Worm (Caenorhabditis elegans) whole organism, L4 larva: ENCODE results near the gene C47G2.3.

Experiments
- D1046.2 ChIP-seq: fragments of 200-800 bp; sonication (Bioruptor generic); IDR thresholded peaks from 2 replicates; pipeline ENCODE4 v1.3.6; 2022; ENCODE audit warnings: missing genetic modification characterization, missing compliant biosample characterization
- F10B5.3 ChIP-seq: sonication (generic microtip); optimal IDR thresholded peaks from 2 replicates; lab custom pipeline; 2016; ENCODE audit warnings: mild to moderate bottlenecking, missing genetic modification characterization, missing compliant biosample characterization
- F37D6.2 ChIP-seq: sonication (generic microtip); optimal IDR thresholded peaks from 2 replicates; lab custom pipeline; 2016; ENCODE audit warnings: mild to moderate bottlenecking, missing genetic modification characterization, missing compliant biosample characterization
- F44E2.7 ChIP-seq: fragments of 200-800 bp; sonication (Bioruptor generic); IDR thresholded peaks from 2 replicates; pipeline ENCODE4 v2.1.2; 2022; ENCODE audit warnings: missing genetic modification characterization, missing compliant biosample characterization
- T20F7.1 ChIP-seq: fragments of 200-800 bp; sonication (Bioruptor generic); optimal IDR thresholded peaks from 2 replicates; lab custom pipeline; 2018; ENCODE audit warnings: mild to moderate bottlenecking, missing genetic modification characterization, missing compliant biosample characterization
- Y105C5A.15 ChIP-seq: fragments of 200-800 bp; sonication (Bioruptor generic); IDR thresholded peaks from 2 replicates; pipeline ENCODE4 v1.3.6; 2022; ENCODE audit warnings: missing genetic modification characterization, missing compliant biosample characterization
- Y5F2A.4 ChIP-seq: fragments of 200-800 bp; sonication (Bioruptor generic); optimal IDR thresholded peaks from 2 replicates; lab custom pipeline; 2018; ENCODE audit warnings: mild to moderate bottlenecking, missing genetic modification characterization, missing compliant biosample characterization
- aha-1 ChIP-seq: fragments of 150-350 bp; peaks from one replicate; lab custom pipeline; 2014; ENCODE audit warnings: missing biosample characterization, missing genetic modification characterization
- ama-1 ChIP-seq: fragments of 150-350 bp; optimal IDR thresholded peaks from 2 replicates; lab custom pipeline; 2014; ENCODE audit warnings: inconsistent platforms, mixed read lengths
- arid-1 ChIP-seq: fragments of 200-800 bp; sonication (Bioruptor generic); conservative IDR thresholded peaks from 2 replicates; pipeline ENCODE4 v1.3.6; 2022; ENCODE audit warnings: missing genetic modification reagents, missing genetic modification characterization, missing compliant biosample characterization
- attf-4 ChIP-seq: sonication (generic microtip); optimal IDR thresholded peaks from 3 replicates; lab custom pipeline; 2017; ENCODE audit warnings: missing biosample characterization, missing genetic modification characterization
- ceh-20 ChIP-seq: fragments of 200-800 bp; sonication (Bioruptor generic); IDR thresholded peaks from 2 replicates; pipeline ENCODE4 v1.3.6; 2022; ENCODE audit warnings: missing genetic modification reagents, missing genetic modification characterization, missing compliant biosample characterization
- cey-2 ChIP-seq: sonication (generic microtip); optimal IDR thresholded peaks from 3 replicates; lab custom pipeline; 2017; ENCODE audit warnings: missing genetic modification characterization, mild to moderate bottlenecking, missing compliant biosample characterization, antibody characterized with exemption, borderline replicate concordance; ENCODE audit not compliant: insufficient read depth
- dmd-8 ChIP-seq: fragments of 200-800 bp; sonication (Bioruptor generic); IDR thresholded peaks from 2 replicates; pipeline ENCODE4 v1.3.6; 2022; ENCODE audit warnings: missing genetic modification characterization, missing compliant biosample characterization
- duxl-1 ChIP-seq: sonication (generic microtip); optimal IDR thresholded peaks from 2 replicates; lab custom pipeline; 2016; ENCODE audit warnings: mild to moderate bottlenecking, missing genetic modification characterization, moderate library complexity, missing compliant biosample characterization; ENCODE audit not compliant: poor library complexity
- dve-1 ChIP-seq: sonication (generic microtip); optimal IDR thresholded peaks from 2 replicates; lab custom pipeline; 2017; ENCODE audit warnings: antibody characterized with exemption, mild to moderate bottlenecking, missing genetic modification characterization, missing compliant biosample characterization; ENCODE audit not compliant: insufficient read depth
- fos-1 ChIP-seq: fragments of 150-350 bp; optimal IDR thresholded peaks from 2 replicates; lab custom pipeline; 2014; ENCODE audit warnings: missing biosample characterization, missing genetic modification characterization
- gei-8 ChIP-seq: fragments of 200-800 bp; sonication (Bioruptor generic); optimal IDR thresholded peaks from 2 replicates; lab custom pipeline; 2018; ENCODE audit warnings: mild to moderate bottlenecking, missing genetic modification characterization, missing compliant biosample characterization
- hif-1 ChIP-seq, 2 experiments: sonication (generic microtip); optimal IDR thresholded peaks; 2 replicates each; lab custom pipeline; 2016 to 2017; ENCODE audit warnings: missing compliant biosample characterization in 2 of 2, missing genetic modification characterization in 2 of 2, missing genetic modification reagents in 2 of 2, missing genotype in 2 of 2, mild to moderate bottlenecking in 1 of 2
- hlh-11 ChIP-seq: fragments of 200-800 bp; sonication (Bioruptor generic); optimal IDR thresholded peaks from 2 replicates; lab custom pipeline; 2018; ENCODE audit warnings: mild to moderate bottlenecking, missing genetic modification characterization, missing compliant biosample characterization
- hmg-1.1 ChIP-seq: fragments of 200-800 bp; sonication (Bioruptor generic); IDR thresholded peaks from 2 replicates; pipeline ENCODE4 v1.3.6; 2022; ENCODE audit warnings: missing genetic modification reagents, missing genetic modification characterization, missing compliant biosample characterization
- lim-7 ChIP-seq: fragments of 200-800 bp; sonication (Bioruptor generic); IDR thresholded peaks from 2 replicates; pipeline ENCODE4 v1.3.6; 2022; ENCODE audit warnings: missing genetic modification characterization, missing compliant biosample characterization
- lin-13 ChIP-seq: fragments of 150-350 bp; optimal IDR thresholded peaks from 2 replicates; lab custom pipeline; 2014; ENCODE audit warnings: missing biosample characterization, missing genetic modification reagents, missing genetic modification characterization
- lin-15B ChIP-seq: fragments of 150-350 bp; sonication (generic microtip); optimal IDR thresholded peaks from 3 replicates; lab custom pipeline; 2014; ENCODE audit warnings: missing biosample characterization, missing genetic modification characterization
- lin-38 ChIP-seq: fragments of 200-800 bp; sonication (Bioruptor generic); IDR thresholded peaks from 2 replicates; pipeline ENCODE4 v1.3.6; 2022; ENCODE audit warnings: missing genetic modification reagents, missing genetic modification characterization, missing compliant biosample characterization
- madf-9 ChIP-seq: fragments of 200-800 bp; sonication (Bioruptor generic); conservative IDR thresholded peaks from 2 replicates; pipeline ENCODE4 v1.3.6; 2022; ENCODE audit warnings: missing genetic modification reagents, missing genetic modification characterization, missing compliant biosample characterization
- mdt-29 ChIP-seq: fragments of 200-800 bp; sonication (Bioruptor generic); IDR thresholded peaks from 2 replicates; pipeline ENCODE4 v1.3.6; 2022; ENCODE audit warnings: missing genetic modification reagents, missing genetic modification characterization, missing compliant biosample characterization
- mep-1 ChIP-seq: fragments of 150-350 bp; sonication (generic microtip); optimal IDR thresholded peaks from 3 replicates; lab custom pipeline; 2014; ENCODE audit warnings: missing biosample characterization, missing genetic modification characterization
- mes-2 ChIP-seq: sonication (generic microtip); optimal IDR thresholded peaks from 2 replicates; lab custom pipeline; 2016; ENCODE audit warnings: missing genotype, mild to moderate bottlenecking, missing genetic modification characterization, missing compliant biosample characterization; ENCODE audit not compliant: poor library complexity, severe bottlenecking
- mxl-3 ChIP-seq: fragments of 200-800 bp; sonication (Bioruptor generic); optimal IDR thresholded peaks from 2 replicates; lab custom pipeline; 2018; ENCODE audit warnings: mild to moderate bottlenecking, missing genetic modification characterization, missing compliant biosample characterization
- nhr-10 ChIP-seq: fragments of 150-350 bp; optimal IDR thresholded peaks from 2 replicates; lab custom pipeline; 2014; ENCODE audit warnings: missing biosample characterization, missing genetic modification characterization
- nhr-102 ChIP-seq: sonication (generic microtip); optimal IDR thresholded peaks from 2 replicates; lab custom pipeline; 2016; ENCODE audit warnings: mild to moderate bottlenecking, missing genetic modification characterization, moderate library complexity, missing compliant biosample characterization
- nhr-42 ChIP-seq: fragments of 200-800 bp; sonication (Bioruptor generic); IDR thresholded peaks from 2 replicates; pipeline ENCODE4 v1.3.6; 2022; ENCODE audit warnings: missing genetic modification characterization, missing compliant biosample characterization
- nhr-48 ChIP-seq: sonication (generic microtip); optimal IDR thresholded peaks from 2 replicates; lab custom pipeline; 2016; ENCODE audit warnings: mild to moderate bottlenecking, missing genetic modification characterization, missing compliant biosample characterization
- nhr-76 ChIP-seq: fragments of 150-350 bp; optimal IDR thresholded peaks from 2 replicates; lab custom pipeline; 2014; ENCODE audit warnings: missing biosample characterization, missing genetic modification characterization
- php-3 ChIP-seq: fragments of 200-800 bp; sonication (Bioruptor generic); IDR thresholded peaks from 2 replicates; pipeline ENCODE4 v1.3.6; 2022; ENCODE audit warnings: missing genetic modification reagents, missing genetic modification characterization, missing compliant biosample characterization
- rbr-2 ChIP-seq: sonication (generic microtip); optimal IDR thresholded peaks from 2 replicates; lab custom pipeline; 2016; ENCODE audit warnings: missing genotype, missing genetic modification characterization, missing compliant biosample characterization
- saeg-2 ChIP-seq: fragments of 200-800 bp; sonication (Bioruptor generic); IDR thresholded peaks from 2 replicates; pipeline ENCODE4 v1.3.6; 2022; ENCODE audit warnings: missing genetic modification reagents, missing genetic modification characterization, missing compliant biosample characterization
- sdz-12 ChIP-seq: fragments of 200-800 bp; sonication (Bioruptor generic); optimal IDR thresholded peaks from 2 replicates; lab custom pipeline; 2018; ENCODE audit warnings: mild to moderate bottlenecking, missing genetic modification characterization, missing compliant biosample characterization
- set-16 ChIP-seq: fragments of 200-800 bp; sonication (Bioruptor generic); IDR thresholded peaks from 2 replicates; pipeline ENCODE4 v1.3.6; 2022; ENCODE audit warnings: missing genetic modification reagents, missing genetic modification characterization, missing compliant biosample characterization
- spr-3 ChIP-seq: fragments of 200-800 bp; sonication (Bioruptor generic); optimal IDR thresholded peaks from 2 replicates; lab custom pipeline; 2018; ENCODE audit warnings: mild to moderate bottlenecking, missing genetic modification characterization, missing compliant biosample characterization
- tra-1 ChIP-seq: fragments of 200-800 bp; sonication (Bioruptor generic); IDR thresholded peaks from 2 replicates; pipeline ENCODE4 v1.3.6; 2022; ENCODE audit warnings: missing genetic modification reagents, missing genetic modification characterization, missing compliant biosample characterization
- ztf-11 ChIP-seq: fragments of 150-350 bp; optimal IDR thresholded peaks from 2 replicates; lab custom pipeline; 2014; ENCODE audit warnings: missing biosample characterization, missing genetic modification characterization
- ztf-7 ChIP-seq: fragments of 150-350 bp; optimal IDR thresholded peaks from 2 replicates; lab custom pipeline; 2014; ENCODE audit warnings: missing biosample characterization, missing genetic modification characterization

The C47G2.3 gene

DNA sequence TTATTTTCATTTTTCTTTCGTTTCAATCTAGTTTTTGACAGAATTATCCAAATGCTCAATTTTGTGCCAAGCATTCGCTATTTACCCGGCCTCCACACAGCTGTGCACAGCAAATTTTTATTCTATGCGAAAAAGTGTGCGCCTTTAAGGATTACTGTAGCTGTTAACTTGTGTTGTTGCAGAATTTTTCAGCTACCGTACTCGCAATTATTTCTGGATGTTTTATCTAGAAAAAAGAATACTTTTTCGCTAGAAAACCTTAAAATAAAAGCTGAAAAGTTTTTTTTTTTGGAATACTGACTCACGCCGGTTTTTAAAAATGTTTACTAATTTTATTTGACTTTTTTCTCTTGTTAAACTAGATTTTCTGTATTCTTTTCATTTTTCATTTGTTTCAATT is 48.5 kb downstream of the C47G2.3 start:
- no peak for TF ChIP-seq cey-2 (tag; lab: Kevin White, UChicago)
- TF ChIP-seq php-3 (GFP tag; lab: Robert Waterston, UW): no peak
- no peak for TF ChIP-seq Y105C5A.15 (GFP tag; lab: Robert Waterston, UW)
- TF ChIP-seq dmd-8 (GFP tag; lab: Robert Waterston, UW): no peak
- TF ChIP-seq nhr-48 (tag; lab: Kevin White, UChicago): no peak
- no peak for TF ChIP-seq madf-9 (GFP tag; lab: Robert Waterston, UW)
- TF ChIP-seq F10B5.3: no peak
- TF ChIP-seq duxl-1 (tag; lab: Kevin White, UChicago): no peak
- TF ChIP-seq ztf-11: no peak
- no peak for TF ChIP-seq mep-1 (tag; lab: Kevin White, UChicago)
- no peak for TF ChIP-seq nhr-42
- TF ChIP-seq mxl-3 (GFP tag; lab: Kevin White, UChicago): no peak

DNA sequence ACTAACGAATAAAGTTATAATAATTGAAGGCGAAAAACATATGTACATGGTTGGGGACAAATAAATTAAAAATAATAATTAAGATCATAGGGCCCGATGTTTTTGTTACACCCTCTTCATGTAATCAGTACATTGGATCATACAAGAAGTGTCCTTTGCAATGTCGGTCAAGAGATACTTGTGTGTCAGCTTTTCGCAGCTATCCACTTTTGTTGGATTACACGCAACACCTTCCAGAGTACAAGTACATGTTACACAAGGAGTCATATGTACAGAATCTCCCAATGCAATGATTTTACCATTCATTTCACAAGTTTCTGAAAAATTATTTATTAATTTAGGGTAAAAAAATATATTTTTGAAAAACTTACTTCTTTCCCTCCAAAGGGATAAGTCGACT is 49.0 kb downstream of the C47G2.3 start:
- TF ChIP-seq attf-4 (tag; lab: Kevin White, UChicago) (no peak), nhr-42 (no peak), Y5F2A.4 (no peak), nhr-102 (tag; lab: Kevin White, UChicago) (no peak), ceh-20 (GFP tag; lab: Robert Waterston, UW) (no peak), lin-38 (GFP tag; lab: Robert Waterston, UW) (peak; percentile 36; the same call in 1 of the 2 replicates), aha-1 (tag; lab: Kevin White, UChicago) (peak; percentile 68)

DNA sequence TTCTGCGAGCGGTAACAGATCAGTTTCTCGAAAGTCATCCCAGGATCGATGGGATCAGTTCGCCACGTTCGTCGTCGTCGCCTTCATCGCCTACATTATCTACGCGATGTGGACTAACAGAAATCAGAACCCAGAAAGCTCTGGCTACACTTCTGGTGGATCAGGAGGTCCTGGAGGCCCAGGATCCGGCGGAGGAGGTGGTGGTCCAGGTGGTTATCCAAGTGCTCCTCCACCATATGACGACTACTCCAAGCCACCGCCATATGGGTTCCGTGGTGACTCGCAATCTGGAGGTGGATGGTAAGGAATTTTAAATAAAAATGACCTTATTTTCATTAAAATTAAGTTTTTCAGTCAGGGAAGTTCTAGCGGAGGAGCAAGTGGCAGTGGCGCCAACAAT is 49.7 kb downstream of the C47G2.3 start:
- TF ChIP-seq set-16 (GFP tag; lab: Robert Waterston, UW) (peak; percentile 53), spr-3 (GFP tag; lab: Kevin White, UChicago) (no peak)
- TF ChIP-seq, all 104 proteins: peak for 1

ce11 chrII:11238869-11239647 is 50.9 kb downstream of the C47G2.3 start, which contains the start of the genes rpn-9 and T06D8.9:
rpn-9 (minus strand) TSS chrII:11238919.
T06D8.9 (plus strand) TSS chrII:11239597.
- TF ChIP-seq nhr-10 (tag; lab: Kevin White, UChicago): no peak
- no peak for TF ChIP-seq attf-4 (tag; lab: Kevin White, UChicago)
- TF ChIP-seq F37D6.2 (tag; lab: Kevin White, UChicago): no peak
- TF ChIP-seq aha-1 (tag; lab: Kevin White, UChicago): no peak
- TF ChIP-seq D1046.2: no peak
- peak; percentile 77 for TF ChIP-seq hlh-11 (tag; lab: Kevin White, UChicago)
- TF ChIP-seq spr-3 (GFP tag; lab: Kevin White, UChicago): no peak
- peak; percentile 81 for TF ChIP-seq dve-1
- no peak for TF ChIP-seq Y5F2A.4
- peak; percentile 92 for TF ChIP-seq mes-2 (tag; lab: Kevin White, UChicago)
- TF ChIP-seq ztf-7: no peak
- peak; percentile 37 for TF ChIP-seq ama-1 (lab: Kevin White, UChicago)
- no peak for TF ChIP-seq fos-1 (tag; lab: Kevin White, UChicago)
- TF ChIP-seq ceh-20 (GFP tag; lab: Robert Waterston, UW): no peak
- peak; percentile 70 for TF ChIP-seq rbr-2
- no peak for TF ChIP-seq lin-15B (tag; lab: Kevin White, UChicago)
- no peak for TF ChIP-seq tra-1 (GFP tag; lab: Robert Waterston, UW)
- no peak for TF ChIP-seq T20F7.1 (GFP tag; lab: Kevin White, UChicago)
- no peak for TF ChIP-seq F44E2.7 (GFP tag; lab: Robert Waterston, UW)
- peak; percentile 87 for TF ChIP-seq lin-13 (GFP tag; lab: Kevin White, UChicago)
- TF ChIP-seq hmg-1.1 (GFP tag; lab: Robert Waterston, UW): no peak; the same call in 1 of the 2 replicates
- no peak for TF ChIP-seq lim-7
- peak in 1 of 2 experiments; percentile 68 for TF ChIP-seq hif-1 (tag; optimal IDR thresholded peaks at IDR 0.05; lab: Kevin White, UChicago)
- no peak for TF ChIP-seq mdt-29
- TF ChIP-seq sdz-12 (GFP tag; lab: Kevin White, UChicago): no peak
- TF ChIP-seq saeg-2: no peak
- TF ChIP-seq nhr-76 (tag; lab: Kevin White, UChicago): no peak
- no peak for TF ChIP-seq gei-8 (GFP tag; lab: Kevin White, UChicago)
- peak; percentile 66; the same call in 1 of the 2 replicates for TF ChIP-seq arid-1
- no peak for TF ChIP-seq ztf-11
